Worm (Caenorhabditis elegans) whole organism, L4 larva: ENCODE measurements around the gene taf-7.1.

Experiments
- F44E2.7 ChIP-seq: fragments of 200-800 bp; sonication (Bioruptor generic); IDR thresholded peaks from 2 replicates; pipeline ENCODE4 v2.1.2; 2022; ENCODE audit warnings: missing genetic modification characterization, missing compliant biosample characterization
- T26A8.4 ChIP-seq: fragments of 200-800 bp; sonication (Bioruptor generic); IDR thresholded peaks from 2 replicates; pipeline ENCODE4 v1.3.6; 2022; ENCODE audit warnings: missing genetic modification characterization, missing compliant biosample characterization
- Y5F2A.4 ChIP-seq: fragments of 200-800 bp; sonication (Bioruptor generic); optimal IDR thresholded peaks from 2 replicates; lab custom pipeline; 2018; ENCODE audit warnings: mild to moderate bottlenecking, missing genetic modification characterization, missing compliant biosample characterization
- aha-1 ChIP-seq: fragments of 150-350 bp; peaks from one replicate; lab custom pipeline; 2014; ENCODE audit warnings: missing biosample characterization, missing genetic modification characterization
- aly-2 ChIP-seq: sonication (generic microtip); optimal IDR thresholded peaks from 2 replicates; lab custom pipeline; 2018; ENCODE audit warnings: missing biosample characterization, missing genetic modification characterization
- attf-4 ChIP-seq: sonication (generic microtip); optimal IDR thresholded peaks from 3 replicates; lab custom pipeline; 2017; ENCODE audit warnings: missing biosample characterization, missing genetic modification characterization
- ceh-20 ChIP-seq: fragments of 200-800 bp; sonication (Bioruptor generic); IDR thresholded peaks from 2 replicates; pipeline ENCODE4 v1.3.6; 2022; ENCODE audit warnings: missing genetic modification reagents, missing genetic modification characterization, missing compliant biosample characterization
- ceh-44 ChIP-seq: fragments of 200-800 bp; sonication (Bioruptor generic); IDR thresholded peaks from 2 replicates; pipeline ENCODE4 v1.3.6; 2022; ENCODE audit warnings: missing genetic modification reagents, missing genetic modification characterization, missing compliant biosample characterization
- ceh-82 ChIP-seq: sonication (generic microtip); optimal IDR thresholded peaks from 2 replicates; lab custom pipeline; 2017; ENCODE audit warnings: missing biosample characterization, missing genetic modification characterization
- daf-8 ChIP-seq: fragments of 200-800 bp; sonication (Bioruptor generic); IDR thresholded peaks from 2 replicates; pipeline ENCODE4 v1.3.6; 2022; ENCODE audit warnings: missing genetic modification characterization, missing compliant biosample characterization
- dmd-6 ChIP-seq: fragments of 200-800 bp; sonication (Bioruptor generic); IDR thresholded peaks from 2 replicates; pipeline ENCODE4 v1.3.6; 2022; ENCODE audit warnings: missing genetic modification reagents, missing genetic modification characterization, missing compliant biosample characterization
- dmd-9 ChIP-seq: fragments of 200-800 bp; sonication (Bioruptor generic); IDR thresholded peaks from 2 replicates; pipeline ENCODE4 v1.3.6; 2022; ENCODE audit warnings: missing genetic modification reagents, missing genetic modification characterization, missing compliant biosample characterization
- dpl-1 ChIP-seq: fragments of 150-350 bp; optimal IDR thresholded peaks from 2 replicates; lab custom pipeline; 2014; ENCODE audit warnings: missing biosample characterization, missing genetic modification reagents, missing genetic modification characterization
- egl-43 ChIP-seq: fragments of 200-800 bp; sonication (Bioruptor generic); IDR thresholded peaks from 2 replicates; pipeline ENCODE4 v1.3.6; 2022; ENCODE audit warnings: missing genetic modification reagents, missing genetic modification characterization, missing compliant biosample characterization
- fkh-10 ChIP-seq: fragments of 150-350 bp; optimal IDR thresholded peaks from 2 replicates; lab custom pipeline; 2014; ENCODE audit warnings: missing biosample characterization, missing genetic modification reagents, missing genetic modification characterization
- hlh-11 ChIP-seq: fragments of 200-800 bp; sonication (Bioruptor generic); optimal IDR thresholded peaks from 2 replicates; lab custom pipeline; 2018; ENCODE audit warnings: mild to moderate bottlenecking, missing genetic modification characterization, missing compliant biosample characterization
- lim-7 ChIP-seq: fragments of 200-800 bp; sonication (Bioruptor generic); IDR thresholded peaks from 2 replicates; pipeline ENCODE4 v1.3.6; 2022; ENCODE audit warnings: missing genetic modification characterization, missing compliant biosample characterization
- lsy-2 ChIP-seq, 2 experiments: fragments of 150-350 bp in 1 of 2; sonication (generic microtip) in 1 of 2; optimal IDR thresholded peaks; 2 replicates each; lab custom pipeline; 2014 to 2017; ENCODE audit warnings: missing biosample characterization in 2 of 2, missing genetic modification characterization in 2 of 2
- madf-5 ChIP-seq, 2 experiments: fragments of 200-800 bp; sonication (Bioruptor generic); IDR thresholded peaks; 2 replicates each; pipeline ENCODE4 v1.3.6; 2022; ENCODE audit warnings: missing compliant biosample characterization in 2 of 2, missing genetic modification characterization in 2 of 2
- mes-2 ChIP-seq: sonication (generic microtip); optimal IDR thresholded peaks from 2 replicates; lab custom pipeline; 2016; ENCODE audit warnings: missing genotype, mild to moderate bottlenecking, missing genetic modification characterization, missing compliant biosample characterization; ENCODE audit not compliant: poor library complexity, severe bottlenecking
- mxl-2 ChIP-seq: fragments of 200-800 bp; sonication (Bioruptor generic); conservative IDR thresholded peaks from 2 replicates; pipeline ENCODE4 v1.3.6; 2022; ENCODE audit warnings: missing genetic modification reagents, missing genetic modification characterization, missing compliant biosample characterization
- mxl-3 ChIP-seq: fragments of 200-800 bp; sonication (Bioruptor generic); optimal IDR thresholded peaks from 2 replicates; lab custom pipeline; 2018; ENCODE audit warnings: mild to moderate bottlenecking, missing genetic modification characterization, missing compliant biosample characterization
- nhr-111 ChIP-seq: fragments of 200-800 bp; sonication (Bioruptor generic); optimal IDR thresholded peaks from 2 replicates; lab custom pipeline; 2018; ENCODE audit warnings: mild to moderate bottlenecking, missing genetic modification characterization, missing compliant biosample characterization
- nhr-28 ChIP-seq: fragments of 150-350 bp; optimal IDR thresholded peaks from 2 replicates; lab custom pipeline; 2014; ENCODE audit warnings: missing biosample characterization, missing genetic modification characterization
- pqm-1 ChIP-seq: sonication (generic microtip); optimal IDR thresholded peaks from 2 replicates; lab custom pipeline; 2017; ENCODE audit warnings: missing biosample characterization, missing genetic modification characterization
- rbr-2 ChIP-seq: sonication (generic microtip); optimal IDR thresholded peaks from 2 replicates; lab custom pipeline; 2016; ENCODE audit warnings: missing genotype, missing genetic modification characterization, missing compliant biosample characterization
- sdz-12 ChIP-seq: fragments of 200-800 bp; sonication (Bioruptor generic); optimal IDR thresholded peaks from 2 replicates; lab custom pipeline; 2018; ENCODE audit warnings: mild to moderate bottlenecking, missing genetic modification characterization, missing compliant biosample characterization
- set-16 ChIP-seq: fragments of 200-800 bp; sonication (Bioruptor generic); IDR thresholded peaks from 2 replicates; pipeline ENCODE4 v1.3.6; 2022; ENCODE audit warnings: missing genetic modification reagents, missing genetic modification characterization, missing compliant biosample characterization
- snpc-1.2 ChIP-seq: fragments of 200-800 bp; sonication (Bioruptor generic); IDR thresholded peaks from 2 replicates; pipeline ENCODE4 v1.3.6; 2022; ENCODE audit warnings: missing genetic modification reagents, missing genetic modification characterization, missing compliant biosample characterization
- spr-1 ChIP-seq: sonication (generic microtip); optimal IDR thresholded peaks from 2 replicates; lab custom pipeline; 2016; ENCODE audit warnings: mild to moderate bottlenecking, missing genetic modification characterization, missing compliant biosample characterization
- unc-39 ChIP-seq: sonication (generic microtip); optimal IDR thresholded peaks from 2 replicates; lab custom pipeline; 2017; ENCODE audit warnings: missing biosample characterization, missing genetic modification characterization
- unc-62 ChIP-seq, 3 experiments: fragments of 150-350 bp in 1 of 3; sonication (generic microtip); optimal IDR thresholded peaks in 2 of 3; peaks in 1 of 3; 1 replicate in 1 of 3; 2 replicates in 2 of 3; lab custom pipeline; 2014 to 2017; ENCODE audit warnings: missing biosample characterization in 3 of 3, missing genetic modification characterization in 3 of 3, missing genetic modification reagents in 3 of 3, missing genotype in 1 of 3
- ztf-11 ChIP-seq: fragments of 150-350 bp; optimal IDR thresholded peaks from 2 replicates; lab custom pipeline; 2014; ENCODE audit warnings: missing biosample characterization, missing genetic modification characterization

taf-7.1 gene

DNA sequence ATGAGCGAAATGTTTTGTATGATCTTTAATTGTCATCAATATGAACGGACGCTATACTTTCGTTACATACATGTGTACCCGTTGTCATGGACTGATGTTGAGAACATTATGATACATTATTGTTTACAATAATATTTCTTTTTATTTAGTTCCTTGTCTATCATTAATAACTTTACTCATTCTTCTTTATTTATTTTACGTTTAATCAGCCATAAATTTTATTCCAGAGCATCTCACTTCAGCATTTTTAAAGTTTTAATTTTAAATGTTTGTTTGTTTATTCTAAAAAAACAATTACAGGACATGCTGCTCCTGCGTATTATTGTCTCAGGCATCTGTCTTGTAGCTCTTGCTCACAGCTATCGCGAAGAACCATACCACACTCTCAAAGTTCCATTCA is 6.1 kb upstream of the taf-7.1 start, which contains the start of gene F54F7.2:
Gene F54F7.2 (plus strand): TSS at position 301 of the 400 bp plus-strand sequence.
- TF ChIP-seq mxl-2 (GFP tag; lab: Robert Waterston, UW): no peak
- TF ChIP-seq, all 104 proteins: peak for 0

DNA sequence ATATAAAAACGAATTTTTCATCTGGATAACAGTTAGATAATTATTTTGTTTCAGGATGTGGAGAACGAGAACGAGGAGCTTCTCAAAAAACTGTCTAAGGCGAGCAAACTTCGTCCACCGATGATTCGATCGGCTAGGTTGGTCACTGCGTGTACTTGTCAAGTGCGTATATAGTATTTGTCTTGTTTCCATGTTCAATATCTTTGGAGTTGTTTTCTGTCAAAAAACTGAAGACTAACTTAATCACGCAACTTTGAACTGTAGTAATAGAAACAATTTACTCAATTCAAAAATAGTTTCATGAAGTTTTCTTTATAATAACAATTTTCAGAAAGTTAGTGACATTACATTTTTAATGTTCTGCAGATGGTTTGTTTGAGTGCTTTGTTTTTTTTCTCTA is 8.6 kb downstream of the taf-7.1 start:
- TF ChIP-seq daf-8 (GFP tag; lab: Robert Waterston, UW) (no peak), unc-62 (GFP tag; optimal IDR thresholded peaks at IDR 0.05 in 1 of 2; lab: Kevin White, UChicago) (peak in 1 of 2 experiments; percentile 92), unc-62 (tag; optimal IDR thresholded peaks at IDR 0.05; lab: Kevin White, UChicago) (no peak), lim-7 (no peak)

DNA sequence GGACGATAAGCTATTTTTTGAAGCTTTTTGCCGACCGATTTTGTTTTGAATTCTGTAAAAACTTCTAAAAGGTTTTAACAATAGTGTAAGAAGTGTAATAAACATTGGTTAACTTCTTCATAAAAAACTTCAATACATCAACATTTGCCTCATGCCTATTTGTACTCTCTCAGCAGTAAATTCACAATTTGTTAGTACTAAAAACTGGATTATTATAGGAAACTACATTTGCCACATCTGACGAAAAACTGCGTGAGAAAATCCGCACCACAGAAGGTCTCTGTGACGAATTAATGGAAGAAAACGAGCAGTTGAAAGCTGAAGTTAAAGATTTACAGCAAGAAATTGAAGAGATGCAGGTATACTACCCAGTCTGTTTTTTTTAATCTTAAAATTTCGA is 9.8 kb downstream of the taf-7.1 start:
- TF ChIP-seq unc-62 (GFP tag; optimal IDR thresholded peaks at IDR 0.05 in 1 of 2; lab: Kevin White, UChicago) (peak in 1 of 2 experiments; percentile 21), unc-62 (tag; optimal IDR thresholded peaks at IDR 0.05; lab: Kevin White, UChicago) (no peak), unc-39 (no peak), aha-1 (tag; lab: Kevin White, UChicago) (peak; percentile 91)

DNA sequence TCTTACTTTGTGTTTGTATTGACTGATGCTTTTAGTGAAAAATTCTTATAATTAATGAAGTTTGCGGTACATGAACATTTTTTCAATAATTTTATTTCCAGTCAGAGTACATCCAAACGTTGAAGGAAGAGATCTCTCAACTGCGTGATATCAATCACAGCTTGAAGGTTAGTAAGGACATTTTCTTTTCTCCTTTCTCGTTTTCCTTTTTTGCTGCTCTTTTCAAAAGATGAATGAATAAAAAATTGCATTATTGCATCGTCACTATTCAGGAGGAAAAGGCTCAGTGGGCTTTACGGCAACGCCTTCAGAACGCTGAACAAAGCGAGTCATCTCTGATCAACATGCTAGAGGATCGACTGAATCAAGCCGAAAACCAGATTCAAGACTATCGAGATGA is 10.4 kb downstream of the taf-7.1 start:
- peak; percentile 14 for TF ChIP-seq aha-1 (tag; lab: Kevin White, UChicago)
- TF ChIP-seq F44E2.7: no peak
- TF ChIP-seq mxl-3: no peak
- peak; percentile 61 for TF ChIP-seq fkh-10 (GFP tag; lab: Kevin White, UChicago)
- TF ChIP-seq set-16 (GFP tag; lab: Robert Waterston, UW): no peak
- no peak for TF ChIP-seq snpc-1.2 (GFP tag; lab: Robert Waterston, UW)
- no peak for TF ChIP-seq Y5F2A.4 (GFP tag; lab: Kevin White, UChicago)
- no peak for TF ChIP-seq ztf-11 (tag; lab: Kevin White, UChicago)
- TF ChIP-seq nhr-28: no peak
- no peak for TF ChIP-seq sdz-12 (GFP tag; lab: Kevin White, UChicago)
- TF ChIP-seq pqm-1 (tag; lab: Kevin White, UChicago): no peak
- no peak for TF ChIP-seq dpl-1 (GFP tag; lab: Kevin White, UChicago)
- TF ChIP-seq dmd-9: no peak
- TF ChIP-seq spr-1: no peak
- TF ChIP-seq ceh-44 (GFP tag; lab: Robert Waterston, UW): no peak
- TF ChIP-seq aly-2: no peak
- TF ChIP-seq T26A8.4 (GFP tag; lab: Robert Waterston, UW): no peak

DNA sequence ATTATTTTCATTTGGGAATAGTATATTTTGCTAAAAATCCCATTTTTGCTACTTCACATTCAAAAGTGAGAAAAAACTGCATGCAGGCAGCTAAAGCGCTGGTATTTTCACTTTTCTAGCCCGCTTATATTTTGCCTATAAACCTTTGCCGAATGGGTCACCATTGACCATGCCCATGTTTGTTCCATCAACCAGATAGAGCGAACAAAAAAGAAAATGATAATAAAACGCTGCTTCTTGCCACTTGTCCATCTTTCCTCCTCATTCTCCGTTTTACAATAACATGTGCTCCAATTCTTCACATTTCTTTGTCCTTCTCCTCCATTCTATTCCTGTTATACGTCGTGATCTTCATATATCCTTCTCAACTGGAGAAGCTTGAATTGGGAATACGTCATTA is 13.6 kb downstream of the taf-7.1 start, which contains the start of gene tag-241:
Gene tag-241 (plus strand): TSS at position 301 of the 400 bp plus-strand sequence.
- TF ChIP-seq lim-7: no peak
- TF ChIP-seq egl-43 (GFP tag; lab: Robert Waterston, UW): no peak
- no peak for TF ChIP-seq set-16 (GFP tag; lab: Robert Waterston, UW)
- no peak for TF ChIP-seq lsy-2 (tag; optimal IDR thresholded peaks at IDR 0.05; lab: Kevin White, UChicago)
- no peak for TF ChIP-seq rbr-2 (tag; lab: Kevin White, UChicago)
- no peak for TF ChIP-seq ceh-82 (tag; lab: Kevin White, UChicago)
- no peak for TF ChIP-seq hlh-11
- no peak for TF ChIP-seq mes-2
- TF ChIP-seq ceh-20 (GFP tag; lab: Robert Waterston, UW): no peak
- TF ChIP-seq madf-5 (GFP tag; IDR thresholded peaks at IDR 0.05; lab: Robert Waterston, UW): no peak
- no peak for TF ChIP-seq dmd-6 (GFP tag; lab: Robert Waterston, UW)
- no peak for TF ChIP-seq nhr-111 (GFP tag; lab: Kevin White, UChicago)
- TF ChIP-seq attf-4: no peak
- TF ChIP-seq, all 104 proteins: peak for 0
